Worm (Caenorhabditis elegans): ENCODE data around the gene aqp-10.

Gene aqp-10

DNA sequence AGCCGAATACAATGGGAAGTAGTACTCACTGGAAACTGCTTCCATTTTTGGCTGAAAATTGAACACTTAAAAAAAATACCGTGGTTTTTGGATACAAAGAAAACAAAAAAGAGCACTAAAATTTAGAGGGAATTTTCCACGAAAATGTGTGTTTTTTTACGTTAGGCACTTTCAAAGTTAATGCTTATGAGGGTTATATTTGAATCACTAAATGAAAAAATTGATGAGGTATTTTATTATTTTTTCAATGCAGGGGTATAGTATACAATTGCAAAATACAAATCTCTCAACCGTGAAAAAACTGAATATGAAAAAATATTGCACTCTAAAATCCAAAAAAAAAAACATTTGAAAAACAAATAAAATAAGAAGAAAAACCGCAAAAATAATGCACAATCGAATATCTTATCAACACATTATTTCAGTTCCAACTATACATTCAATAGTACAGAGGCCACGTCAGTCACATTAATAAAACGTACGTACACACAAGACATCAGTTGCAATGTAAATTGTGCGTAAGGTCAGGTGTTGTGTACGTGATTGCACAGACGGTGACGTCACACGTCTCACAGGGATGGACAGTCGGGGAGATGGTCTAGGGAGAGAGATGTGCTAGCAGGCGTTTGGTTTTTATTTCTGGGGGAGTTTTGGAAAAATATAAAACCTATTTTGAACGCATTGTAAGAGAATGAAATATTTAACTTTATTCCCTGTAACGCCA is at the start of gene aqp-10:
Gene aqp-10 (minus strand): TSS at position 51 of the 724 bp plus-strand sequence.
- TF ChIP-seq nhr-77 (tag; optimal IDR thresholded peaks at IDR 0.05) (peak; percentile 35), arid-1 (GFP tag; conservative IDR thresholded peaks at IDR 0.05) (0 out of 2 replicates have a peak, but pooled peaks have one; percentile 28), ceh-28 (tag; optimal IDR thresholded peaks at IDR 0.05) (no peak), nhr-10 (tag; optimal IDR thresholded peaks at IDR 0.05) (no peak), zfp-3 (GFP tag; conservative IDR thresholded peaks at IDR 0.05) (0 out of 2 replicates have a peak, but pooled peaks have one; percentile 35), nhr-48 (tag; optimal IDR thresholded peaks at IDR 0.05) (peak; percentile 45), dmd-8 (GFP tag; IDR thresholded peaks at IDR 0.05) (0 out of 2 replicates have a peak, but pooled peaks have one; percentile 37), Y75B8A.6 (GFP tag; IDR thresholded peaks at IDR 0.05) (no peak), lin-38 (GFP tag; IDR thresholded peaks at IDR 0.05) (peak; percentile 51), madf-9 (GFP tag; conservative IDR thresholded peaks at IDR 0.05) (no peak), zfp-2 (tag; optimal IDR thresholded peaks at IDR 0.05) (no peak), ceh-32 (tag; optimal IDR thresholded peaks at IDR 0.05; ENCODE audit: poor library complexity) (no peak), hlh-30 (tag; optimal IDR thresholded peaks at IDR 0.05; ENCODE audit: insufficient read depth) (peak; percentile 85), lsy-2 (tag; optimal IDR thresholded peaks at IDR 0.05) (peak in 1 of 2 experiments; percentile 74), dmd-6 (GFP tag; IDR thresholded peaks at IDR 0.05) (peak; percentile 79), daf-16 (GFP tag; optimal IDR thresholded peaks at IDR 0.05) (peak in 1 of 2 experiments; percentile 68), daf-16 (tag; optimal IDR thresholded peaks at IDR 0.05) (peak; percentile 80), mep-1 (tag; optimal IDR thresholded peaks at IDR 0.05) (peak; percentile 45), daf-12 (tag; optimal IDR thresholded peaks at IDR 0.05) (no peak), dve-1 (tag; optimal IDR thresholded peaks at IDR 0.05; ENCODE audit: insufficient read depth) (peak; percentile 71), pqm-1 (tag; optimal IDR thresholded peaks at IDR 0.05) (peak; percentile 73), lin-1 (GFP tag; IDR thresholded peaks at IDR 0.05) (0 out of 2 replicates have a peak, but pooled peaks have one; percentile 10), F10B5.3 (tag; optimal IDR thresholded peaks at IDR 0.05) (no peak), php-3 (GFP tag; IDR thresholded peaks at IDR 0.05) (0 out of 2 replicates have a peak, but pooled peaks have one; percentile 42), T26A8.4 (GFP tag; IDR thresholded peaks at IDR 0.05) (peak; percentile 81), hmg-1.1 (GFP tag; IDR thresholded peaks at IDR 0.05) (peak; percentile 70), F49E8.2 (tag; optimal IDR thresholded peaks at IDR 0.05; ENCODE audit: borderline replicate concordance) (no peak), rbr-2 (tag; optimal IDR thresholded peaks at IDR 0.05) (peak; percentile 29), mxl-2 (GFP tag; conservative IDR thresholded peaks at IDR 0.05) (0 out of 2 replicates have a peak, but pooled peaks have one; percentile 23), hlh-11 (tag; optimal IDR thresholded peaks at IDR 0.05) (peak; percentile 80), hif-1 (tag; optimal IDR thresholded peaks at IDR 0.05) (peak in 1 of 2 experiments; percentile 44), saeg-2 (GFP tag; IDR thresholded peaks at IDR 0.05) (no peak), unc-130 (GFP tag; optimal IDR thresholded peaks at IDR 0.05) (no peak), nhr-25 (tag; optimal IDR thresholded peaks at IDR 0.05; ENCODE audit: borderline replicate concordance, insufficient read depth) (no peak), R02D3.7 (tag; optimal IDR thresholded peaks at IDR 0.05) (no peak), nhr-6 (tag; optimal IDR thresholded peaks at IDR 0.05) (peak; percentile 74), mdl-1 (tag; optimal IDR thresholded peaks at IDR 0.05) (peak in 1 of 2 experiments; percentile 20), mes-2 (tag; optimal IDR thresholded peaks at IDR 0.05; ENCODE audit: poor library complexity, severe bottlenecking) (peak; percentile 62), T20F7.1 (GFP tag; optimal IDR thresholded peaks at IDR 0.05) (peak; percentile 53), spr-1 (tag; optimal IDR thresholded peaks at IDR 0.05) (peak; percentile 15), nhr-111 (GFP tag; optimal IDR thresholded peaks at IDR 0.05) (no peak), lin-15B (tag; optimal IDR thresholded peaks at IDR 0.05) (no peak), nhr-102 (tag; optimal IDR thresholded peaks at IDR 0.05) (peak; percentile 76), zip-2 (tag; optimal IDR thresholded peaks at IDR 0.05) (no peak), nhr-28 (tag; optimal IDR thresholded peaks at IDR 0.05) (peak; percentile 70), dpl-1 (GFP tag; optimal IDR thresholded peaks at IDR 0.05) (peak; percentile 49), pha-4 (GFP tag; IDR thresholded peaks at IDR 0.05) (no peak), pha-4 (tag; optimal IDR thresholded peaks at IDR 0.05) (peak; percentile 14)
